Worm (Caenorhabditis elegans): ENCODE results near the gene K12B6.11.

- no peak for TF ChIP-seq pqm-1 (tag; optimal IDR thresholded peaks at IDR 0.05)
- no peak for TF ChIP-seq ceh-82 (tag; optimal IDR thresholded peaks at IDR 0.05)
- TF ChIP-seq lir-3 (tag; optimal IDR thresholded peaks at IDR 0.05) = peak; percentile 48
- no peak for TF ChIP-seq lin-39 (tag; optimal IDR thresholded peaks at IDR 0.05)
- TF ChIP-seq mxl-3 (GFP tag; optimal IDR thresholded peaks at IDR 0.05) = no peak
- TF ChIP-seq nhr-10 (tag; optimal IDR thresholded peaks at IDR 0.05) = no peak
- no peak for TF ChIP-seq skn-1 (tag; optimal IDR thresholded peaks at IDR 0.05)
- no peak for TF ChIP-seq unc-62 (GFP tag; optimal IDR thresholded peaks at IDR 0.05 in 1 of 2)
- TF ChIP-seq unc-62 (tag; optimal IDR thresholded peaks at IDR 0.05) = no peak
- TF ChIP-seq lsy-2 (tag; optimal IDR thresholded peaks at IDR 0.05) = no peak
Measured at ce11 chrV:6335226-6335625, 46.5 kb downstream of the K12B6.11 start.

All from whole organism, L4 larva.